Worm (Caenorhabditis elegans) whole organism, midembryonic: Measurements from ENCODE around the gene H20J04.4.

Source experiments
- T22C8.4 ChIP-seq: fragments of 200-800 bp; sonication (Bioruptor generic); IDR thresholded peaks from 2 replicates; pipeline ENCODE4 v1.3.6; 2022; ENCODE audit warnings: missing genetic modification characterization, missing compliant biosample characterization
- cog-1 ChIP-seq: sonication (generic microtip); optimal IDR thresholded peaks from 2 replicates; lab custom pipeline; 2016; ENCODE audit warnings: missing genetic modification characterization, missing compliant biosample characterization
- flt-1 ChIP-seq: fragments of 200-800 bp; sonication (Bioruptor generic); IDR thresholded peaks from 2 replicates; pipeline ENCODE4 v1.3.6; 2022; ENCODE audit warnings: missing genetic modification characterization, missing compliant biosample characterization
- klf-2 ChIP-seq: fragments of 200-800 bp; sonication (Bioruptor generic); conservative IDR thresholded peaks from 2 replicates; pipeline ENCODE4 v1.3.6; 2022; ENCODE audit warnings: missing genetic modification reagents, missing genetic modification characterization, missing compliant biosample characterization
- med-1 ChIP-seq: sonication (generic microtip); optimal IDR thresholded peaks from 2 replicates; lab custom pipeline; 2017; ENCODE audit warnings: missing genetic modification characterization, mild to moderate bottlenecking, missing compliant biosample characterization, antibody characterized with exemption, missing genetic modification reagents; ENCODE audit not compliant: insufficient read depth
- ref-1 ChIP-seq: fragments of 200-800 bp; sonication (Bioruptor generic); conservative IDR thresholded peaks from 2 replicates; pipeline ENCODE4 v1.3.6; 2022; ENCODE audit warnings: missing genetic modification reagents, missing genetic modification characterization, missing compliant biosample characterization
- tab-1 ChIP-seq: fragments of 200-800 bp; sonication (Bioruptor generic); IDR thresholded peaks from 2 replicates; pipeline ENCODE4 v1.3.6; 2022; ENCODE audit warnings: missing genetic modification characterization, missing compliant biosample characterization
- ztf-23 ChIP-seq: fragments of 200-800 bp; sonication (Bioruptor generic); IDR thresholded peaks from 2 replicates; pipeline ENCODE4 v1.3.6; 2022; ENCODE audit warnings: missing genetic modification reagents, missing genetic modification characterization, missing compliant biosample characterization
- ztf-29 ChIP-seq: fragments of 200-800 bp; sonication (Bioruptor generic); IDR thresholded peaks from 2 replicates; pipeline ENCODE4 v1.3.6; 2022; ENCODE audit warnings: missing genetic modification reagents, missing genetic modification characterization, missing compliant biosample characterization

Gene H20J04.4

DNA sequence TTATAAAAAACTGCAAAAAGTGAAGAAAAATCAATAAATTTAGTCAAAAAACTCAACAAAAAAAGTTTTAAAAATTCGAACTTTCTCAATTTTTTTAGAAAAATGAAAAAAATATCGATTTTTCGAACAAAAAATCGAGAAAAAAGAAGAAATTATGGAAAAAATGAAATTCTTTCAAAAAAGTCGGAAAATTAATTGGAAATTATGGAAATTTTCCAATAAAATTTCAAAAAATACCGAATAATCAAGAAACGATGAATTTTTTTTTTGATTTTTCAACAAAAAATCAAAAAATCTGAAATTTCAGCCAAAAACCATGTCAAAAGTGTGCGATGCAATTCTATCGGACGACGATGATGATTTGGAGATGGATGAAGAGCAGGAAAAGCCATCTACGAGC is at the start of gene H20J04.4:
Gene H20J04.4, plus strand, starts transcription at position 301 of the 400 bp plus-strand sequence.
- TF ChIP-seq ref-1 (GFP tag; lab: Robert Waterston, UW) (no peak), cog-1 (tag; lab: Kevin White, UChicago) (no peak), T22C8.4 (no peak), flt-1 (GFP tag; lab: Robert Waterston, UW) (no peak), ztf-29 (GFP tag; lab: Robert Waterston, UW) (no peak), med-1 (GFP tag; lab: Kevin White, UChicago) (no peak), tab-1 (GFP tag; lab: Robert Waterston, UW) (no peak), ztf-23 (GFP tag; lab: Robert Waterston, UW) (no peak), klf-2 (GFP tag; lab: Robert Waterston, UW) (no peak)

DNA sequence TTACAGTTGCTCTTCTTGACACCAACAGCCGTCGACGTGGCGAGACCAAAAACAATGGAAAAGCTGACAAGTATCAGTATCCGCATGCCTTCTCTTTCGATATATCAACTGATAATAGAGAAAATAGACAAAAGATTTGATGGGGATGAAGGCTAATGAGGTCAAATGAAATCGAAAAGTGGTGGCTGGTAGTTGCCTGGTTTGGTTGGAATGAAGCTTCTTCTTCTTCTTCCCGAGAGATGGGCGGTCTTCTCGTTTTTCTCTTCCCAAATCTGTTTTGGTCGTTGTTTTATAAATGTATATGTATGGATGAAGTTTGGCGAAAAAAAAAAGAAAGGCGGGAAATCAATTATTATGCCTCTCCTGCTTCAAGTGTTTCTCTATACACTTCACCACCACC is 47.1 kb upstream of the H20J04.4 start, which contains the start of gene C01F1.5:
Gene C01F1.5, minus strand, starts transcription at position 103 of the 400 bp plus-strand sequence.
- TF ChIP-seq flt-1 (GFP tag; lab: Robert Waterston, UW) (0 out of 2 replicates have a peak, but pooled peaks have one; percentile 34), ztf-29 (GFP tag; lab: Robert Waterston, UW) (no peak)

DNA sequence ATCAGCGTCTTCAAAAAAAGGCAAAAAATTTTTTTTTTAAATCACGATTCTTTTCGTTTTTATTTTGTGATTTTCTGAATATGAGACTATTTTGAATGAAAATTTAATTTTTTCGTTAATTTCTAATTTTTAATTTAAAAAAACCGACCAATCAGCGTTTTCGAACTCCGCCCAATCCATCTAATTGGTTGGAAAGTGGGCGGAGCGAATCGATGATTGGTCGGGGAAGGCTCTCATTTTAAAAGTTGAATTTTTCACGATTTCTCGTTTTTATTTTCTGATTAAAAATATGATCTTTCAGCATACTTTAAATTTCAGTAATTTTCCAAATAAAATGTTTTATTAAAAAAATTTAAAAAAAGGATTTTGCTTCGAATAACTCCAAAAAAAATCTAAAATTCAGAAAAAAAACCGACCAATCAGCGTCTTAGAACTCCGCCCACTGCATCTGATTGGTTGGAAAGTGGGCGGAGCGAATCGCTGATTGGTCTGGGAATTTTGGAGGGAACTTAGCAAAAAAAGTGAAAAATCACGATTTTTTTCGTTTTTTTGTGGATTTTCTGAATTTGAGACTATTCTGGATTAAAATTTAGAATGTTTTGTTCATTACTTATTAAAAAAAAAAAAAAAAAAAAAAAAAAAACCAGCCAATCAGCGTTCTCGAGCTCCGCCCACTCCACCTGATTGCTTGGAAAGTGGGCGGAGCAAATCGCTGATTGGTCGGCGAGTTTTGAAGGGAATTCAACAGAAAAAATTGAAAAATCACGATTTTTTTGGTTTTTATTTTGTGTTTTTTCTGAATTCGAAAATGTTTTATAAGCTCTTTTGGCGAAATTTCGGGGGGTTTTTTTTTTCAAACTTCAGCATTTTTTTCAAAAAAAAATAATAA is 44.3 kb upstream of the H20J04.4 start:
- TF ChIP-seq ref-1 (GFP tag; lab: Robert Waterston, UW) = no peak
- TF ChIP-seq tab-1 (GFP tag; lab: Robert Waterston, UW) = no peak
- TF ChIP-seq flt-1 (GFP tag; lab: Robert Waterston, UW) = no peak
- no peak for TF ChIP-seq med-1 (GFP tag; lab: Kevin White, UChicago)
- no peak for TF ChIP-seq ztf-29 (GFP tag; lab: Robert Waterston, UW)
- TF ChIP-seq klf-2 (GFP tag; lab: Robert Waterston, UW) = no peak

DNA sequence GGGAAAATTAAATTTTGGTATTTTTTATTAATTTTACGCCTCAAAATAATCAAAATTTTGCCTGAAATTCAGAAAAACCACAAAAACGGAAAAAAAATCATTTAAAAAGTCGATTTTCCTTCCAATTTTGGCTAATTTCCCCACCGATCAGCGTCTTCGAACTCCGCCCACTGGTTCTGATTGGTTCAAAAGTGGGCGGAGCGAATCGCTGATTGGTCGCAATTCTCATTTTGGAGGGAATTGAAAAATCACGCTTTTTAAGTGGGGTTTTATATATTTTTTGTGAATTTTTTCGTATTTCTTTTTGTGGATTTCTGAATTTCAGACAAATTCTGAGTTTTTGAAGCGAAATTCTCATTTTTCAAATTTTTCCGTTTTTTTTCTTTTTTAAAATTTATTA is 41.9 kb upstream of the H20J04.4 start:
- TF ChIP-seq ref-1 (GFP tag; lab: Robert Waterston, UW) = no peak
- no peak for TF ChIP-seq med-1 (GFP tag; lab: Kevin White, UChicago)

DNA sequence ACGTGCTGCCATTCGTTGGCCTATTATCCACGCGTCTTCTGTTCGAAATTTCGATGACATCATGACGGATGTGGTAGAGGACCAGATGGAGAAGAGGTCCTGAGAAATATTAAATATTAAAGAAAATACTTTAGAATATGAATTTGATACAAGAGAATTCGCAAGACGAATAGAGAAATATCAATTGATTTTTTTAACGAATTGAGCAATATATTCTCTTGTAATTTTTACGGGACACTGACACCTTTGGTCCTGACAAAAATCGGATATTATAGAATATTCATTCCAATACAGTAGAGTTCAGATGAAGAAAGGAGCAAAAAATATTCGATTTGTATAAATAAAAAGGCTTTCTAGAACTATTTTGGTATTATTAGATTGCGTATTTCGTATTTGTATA is 40.7 kb upstream of the H20J04.4 start, which contains the start of gene C01F1.6:
Gene C01F1.6, minus strand, starts transcription at position 101 of the 400 bp plus-strand sequence.
- no peak for TF ChIP-seq flt-1 (GFP tag; lab: Robert Waterston, UW)
- no peak for TF ChIP-seq cog-1 (tag; lab: Kevin White, UChicago)
- TF ChIP-seq ref-1 (GFP tag; lab: Robert Waterston, UW) = no peak
- no peak for TF ChIP-seq T22C8.4
- TF ChIP-seq med-1 (GFP tag; lab: Kevin White, UChicago) = no peak
- no peak for TF ChIP-seq ztf-29 (GFP tag; lab: Robert Waterston, UW)
- no peak for TF ChIP-seq klf-2 (GFP tag; lab: Robert Waterston, UW)
- TF ChIP-seq ztf-23 (GFP tag; lab: Robert Waterston, UW) = no peak
- no peak for TF ChIP-seq tab-1 (GFP tag; lab: Robert Waterston, UW)

DNA sequence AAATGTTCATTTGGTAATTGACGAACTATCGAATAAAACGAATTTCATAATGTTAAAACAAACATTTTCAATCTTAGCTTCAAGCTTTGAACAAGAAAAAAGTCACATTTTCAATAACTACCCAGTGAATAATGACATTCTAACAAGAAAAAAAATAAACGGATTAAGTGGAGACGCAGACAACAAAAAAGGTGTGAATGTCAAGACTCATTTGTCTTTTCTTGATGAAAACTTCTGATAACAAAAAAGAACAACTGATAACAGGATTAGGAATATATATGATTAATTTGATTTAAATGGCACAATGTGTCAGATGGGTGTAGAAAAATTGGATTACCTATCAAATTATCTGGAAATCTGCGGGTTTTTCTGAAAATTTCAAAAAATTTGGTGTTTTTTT is 40.2 kb upstream of the H20J04.4 start:
- no peak for TF ChIP-seq ref-1 (GFP tag; lab: Robert Waterston, UW)
- TF ChIP-seq med-1 (GFP tag; lab: Kevin White, UChicago) = no peak
- TF ChIP-seq flt-1 (GFP tag; lab: Robert Waterston, UW) = no peak
- TF ChIP-seq ztf-29 (GFP tag; lab: Robert Waterston, UW) = no peak
- TF ChIP-seq klf-2 (GFP tag; lab: Robert Waterston, UW) = no peak

DNA sequence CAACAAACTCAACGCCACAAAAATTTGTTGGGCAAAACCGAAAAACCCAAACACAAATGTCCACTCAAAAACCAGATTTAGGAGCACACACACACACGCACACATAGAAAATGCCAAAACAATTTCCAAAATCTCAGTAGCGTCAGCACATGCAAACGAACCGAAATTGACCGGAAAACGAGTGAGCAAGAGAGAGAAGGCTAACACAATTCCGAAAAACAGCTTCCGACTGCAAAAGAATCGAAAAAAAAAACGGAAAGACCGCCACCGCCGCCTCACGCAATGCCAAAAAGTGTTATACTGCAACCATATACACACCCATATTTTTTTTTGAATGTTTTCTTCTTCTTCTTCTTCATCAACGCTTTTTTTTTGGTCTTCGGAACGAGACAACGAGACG is 37.0 kb upstream of the H20J04.4 start:
- TF ChIP-seq flt-1 (GFP tag; lab: Robert Waterston, UW) (no peak), cog-1 (tag; lab: Kevin White, UChicago) (no peak), ref-1 (GFP tag; lab: Robert Waterston, UW) (no peak), med-1 (GFP tag; lab: Kevin White, UChicago) (no peak), T22C8.4 (no peak), ztf-23 (GFP tag; lab: Robert Waterston, UW) (no peak), tab-1 (GFP tag; lab: Robert Waterston, UW) (no peak), ztf-29 (GFP tag; lab: Robert Waterston, UW) (no peak), klf-2 (GFP tag; lab: Robert Waterston, UW) (no peak)

DNA sequence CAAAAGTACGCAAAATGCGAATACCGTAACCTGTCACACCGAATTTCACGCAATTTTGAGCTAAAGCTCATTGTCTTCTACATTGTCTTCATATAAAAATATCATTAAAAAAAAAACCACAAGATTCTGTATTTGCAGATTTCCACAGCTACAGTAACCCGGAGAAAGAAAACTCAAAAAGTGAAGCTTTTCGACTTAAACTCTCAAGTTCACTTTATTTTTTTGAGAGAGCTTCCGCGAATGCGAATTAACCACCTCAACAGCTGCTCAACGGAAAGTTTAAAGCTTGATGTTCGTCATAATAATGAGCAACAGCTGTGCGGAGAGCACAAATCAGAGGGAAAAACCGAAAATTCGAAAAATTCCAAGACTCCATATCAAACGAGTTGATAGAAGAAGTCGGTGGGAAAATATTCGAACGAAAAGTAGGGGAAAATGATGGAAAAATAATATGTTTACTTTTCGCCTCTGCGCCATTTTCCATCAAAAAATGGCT is 35.7 kb upstream of the H20J04.4 start:
- no peak for TF ChIP-seq cog-1 (tag; lab: Kevin White, UChicago)
- no peak for TF ChIP-seq T22C8.4
- TF ChIP-seq ztf-29 (GFP tag; lab: Robert Waterston, UW) = no peak
- TF ChIP-seq flt-1 (GFP tag; lab: Robert Waterston, UW) = no peak
- no peak for TF ChIP-seq klf-2 (GFP tag; lab: Robert Waterston, UW)
- no peak for TF ChIP-seq ref-1 (GFP tag; lab: Robert Waterston, UW)
- TF ChIP-seq tab-1 (GFP tag; lab: Robert Waterston, UW) = no peak
- no peak for TF ChIP-seq ztf-23 (GFP tag; lab: Robert Waterston, UW)
- no peak for TF ChIP-seq med-1 (GFP tag; lab: Kevin White, UChicago)

DNA sequence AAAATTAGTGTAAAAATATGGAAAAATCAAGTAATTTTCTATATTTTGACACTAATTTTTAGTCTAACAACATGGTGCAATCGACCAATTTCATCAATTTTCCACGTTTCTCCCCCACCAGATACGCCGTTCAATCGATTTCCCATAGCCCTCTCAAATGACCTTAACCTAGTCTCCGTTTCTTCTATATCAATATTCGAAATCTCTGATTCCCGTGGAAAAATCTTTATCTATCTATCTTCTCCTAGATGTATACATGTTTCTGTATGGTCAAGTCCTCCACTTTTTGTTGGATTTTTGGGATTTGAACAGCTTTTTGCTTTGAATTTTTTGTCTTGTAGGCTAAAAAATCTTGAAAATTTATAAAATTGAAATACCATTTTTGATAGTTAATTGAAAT is 34.6 kb upstream of the H20J04.4 start:
- TF ChIP-seq flt-1 (GFP tag; lab: Robert Waterston, UW) (no peak), ref-1 (GFP tag; lab: Robert Waterston, UW) (no peak), T22C8.4 (no peak), ztf-29 (GFP tag; lab: Robert Waterston, UW) (no peak), cog-1 (tag; lab: Kevin White, UChicago) (no peak), klf-2 (GFP tag; lab: Robert Waterston, UW) (no peak), ztf-23 (GFP tag; lab: Robert Waterston, UW) (no peak), med-1 (GFP tag; lab: Kevin White, UChicago) (no peak), tab-1 (GFP tag; lab: Robert Waterston, UW) (no peak)
